Worm (Caenorhabditis elegans) whole organism, L2 larva: ENCODE data around the gene F19F10.1.

ENCODE experiments used
- ama-1 ChIP-seq: fragments of 150-350 bp; optimal IDR thresholded peaks from 2 replicates; lab custom pipeline; 2018; ENCODE audit warnings: inconsistent platforms
- lin-11 ChIP-seq: fragments of 150-350 bp; sonication (generic microtip); optimal IDR thresholded peaks from 2 replicates; lab custom pipeline; 2014; ENCODE audit warnings: missing biosample characterization, missing genetic modification characterization, inconsistent platforms, mixed read lengths
- lin-13 ChIP-seq: fragments of 150-350 bp; optimal IDR thresholded peaks from 2 replicates; lab custom pipeline; 2014; ENCODE audit warnings: missing biosample characterization, missing genetic modification reagents, missing genetic modification characterization
- nhr-12 ChIP-seq: fragments of 150-350 bp; optimal IDR thresholded peaks from 2 replicates; lab custom pipeline; 2014; ENCODE audit warnings: missing biosample characterization, missing genetic modification characterization
- nhr-129 ChIP-seq: fragments of 150-350 bp; optimal IDR thresholded peaks from 2 replicates; lab custom pipeline; 2014; ENCODE audit warnings: missing biosample characterization, missing genetic modification characterization
- snpc-4 ChIP-seq: fragments of 150-350 bp; optimal IDR thresholded peaks from 2 replicates; lab custom pipeline; 2014; ENCODE audit warnings: missing biosample characterization, missing genetic modification characterization
- unc-62 ChIP-seq: fragments of 150-350 bp; optimal IDR thresholded peaks from 2 replicates; lab custom pipeline; 2014; ENCODE audit warnings: missing biosample characterization, missing genetic modification reagents, missing genetic modification characterization
- ztf-4 ChIP-seq: fragments of 150-350 bp; optimal IDR thresholded peaks from 2 replicates; lab custom pipeline; 2014; ENCODE audit warnings: missing biosample characterization, missing genetic modification characterization

DNA sequence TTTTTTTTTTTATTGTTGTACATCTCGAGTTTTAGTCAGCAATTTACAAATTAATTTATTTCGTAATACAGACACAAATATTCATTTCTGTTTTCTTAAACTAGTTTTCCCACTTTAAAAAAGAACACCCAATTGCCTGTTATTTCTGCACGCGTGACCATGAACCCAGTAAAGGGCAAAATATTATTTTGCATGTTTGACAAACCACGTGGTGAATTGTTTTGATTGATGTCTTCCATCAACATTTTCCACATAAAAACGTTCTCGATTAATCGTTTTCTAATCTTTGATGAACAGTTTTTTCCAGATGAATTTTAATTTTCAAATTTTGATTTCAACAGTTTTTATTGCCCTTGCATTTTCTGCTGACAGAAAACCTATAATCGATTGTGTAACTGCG, 37.4 kb upstream of the F19F10.1 start, which contains the start of gene C54F6.18:
- TF ChIP-seq lin-11 (tag; lab: Kevin White, UChicago), result no peak
- no peak for TF ChIP-seq nhr-129 (tag; lab: Kevin White, UChicago)
- no peak for TF ChIP-seq ama-1
- no peak for TF ChIP-seq snpc-4
- no peak for TF ChIP-seq ztf-4
- TF ChIP-seq lin-13 (GFP tag; lab: Kevin White, UChicago), result no peak
- no peak for TF ChIP-seq nhr-12
- no peak for TF ChIP-seq unc-62 (GFP tag; lab: Kevin White, UChicago)
